Worm (Caenorhabditis elegans) whole organism, L1 larva: ENCODE measurements around the gene F15B9.8.

ENCODE experiments used
- F16B12.6 ChIP-seq: fragments of 150-350 bp; optimal IDR thresholded peaks from 2 replicates; lab custom pipeline; 2014; ENCODE audit warnings: missing biosample characterization, missing genetic modification characterization
- aly-2 ChIP-seq: fragments of 150-350 bp; optimal IDR thresholded peaks from 2 replicates; lab custom pipeline; 2014; ENCODE audit warnings: missing biosample characterization, missing genetic modification characterization
- ceh-8 ChIP-seq: fragments of 200-800 bp; sonication (Bioruptor generic); optimal IDR thresholded peaks from 2 replicates; lab custom pipeline; 2018; ENCODE audit warnings: mild to moderate bottlenecking, missing genetic modification characterization, moderate library complexity, missing compliant biosample characterization
- efl-1 ChIP-seq, 4 experiments: fragments of 150-350 bp; optimal IDR thresholded peaks in 3 of 4; peaks in 1 of 4; 1 replicate in 1 of 4; 2 replicates in 3 of 4; lab custom pipeline; 2014; ENCODE audit warnings: missing biosample characterization in 2 of 4, missing genetic modification characterization in 2 of 4, missing genetic modification reagents in 2 of 4
- elt-2 ChIP-seq: sonication (generic microtip); optimal IDR thresholded peaks from 2 replicates; lab custom pipeline; 2016; ENCODE audit warnings: missing genetic modification characterization, mild to moderate bottlenecking, inconsistent platforms, missing compliant biosample characterization, missing genetic modification reagents
- ets-5 ChIP-seq: fragments of 200-800 bp; sonication (Bioruptor generic); IDR thresholded peaks from 2 replicates; pipeline ENCODE4 v1.3.6; 2022; ENCODE audit warnings: missing genetic modification characterization, missing compliant biosample characterization
- fkh-10 ChIP-seq: sonication (generic microtip); optimal IDR thresholded peaks from 2 replicates; lab custom pipeline; 2017; ENCODE audit warnings: missing biosample characterization, missing genetic modification reagents, missing genetic modification characterization
- fkh-4 ChIP-seq: sonication (generic microtip); optimal IDR thresholded peaks from 2 replicates; lab custom pipeline; 2016; ENCODE audit warnings: missing compliant biosample characterization, missing genetic modification characterization, borderline replicate concordance
- fos-1 ChIP-seq: fragments of 150-350 bp; optimal IDR thresholded peaks from 2 replicates; lab custom pipeline; 2014; ENCODE audit warnings: missing biosample characterization, missing genetic modification characterization
- hlh-4 ChIP-seq: sonication (generic microtip); optimal IDR thresholded peaks from 2 replicates; lab custom pipeline; 2016; ENCODE audit warnings: mild to moderate bottlenecking, missing genetic modification characterization, missing compliant biosample characterization
- irx-1 ChIP-seq: sonication (generic microtip); optimal IDR thresholded peaks from 2 replicates; lab custom pipeline; 2016; ENCODE audit warnings: missing genetic modification characterization, missing compliant biosample characterization
- jun-1 ChIP-seq: fragments of 150-350 bp; optimal IDR thresholded peaks from 2 replicates; lab custom pipeline; 2014; ENCODE audit warnings: missing biosample characterization, missing genetic modification reagents, missing genetic modification characterization
- lin-13 ChIP-seq: fragments of 150-350 bp; optimal IDR thresholded peaks from 2 replicates; lab custom pipeline; 2014; ENCODE audit warnings: missing biosample characterization, missing genetic modification reagents, missing genetic modification characterization
- lin-14 ChIP-seq: fragments of 200-800 bp; sonication (Bioruptor generic); optimal IDR thresholded peaks from 2 replicates; lab custom pipeline; 2018; ENCODE audit warnings: mild to moderate bottlenecking, missing genetic modification characterization, moderate library complexity, missing compliant biosample characterization
- lin-35 ChIP-seq, 2 experiments: fragments of 150-350 bp; optimal IDR thresholded peaks; 2 replicates each; lab custom pipeline; 2014; ENCODE audit warnings: missing biosample characterization in 2 of 2, missing genetic modification characterization in 2 of 2, missing genetic modification reagents in 2 of 2
- lin-39 ChIP-seq: fragments of 150-350 bp; optimal IDR thresholded peaks from 2 replicates; lab custom pipeline; 2014; ENCODE audit warnings: missing biosample characterization, missing genetic modification reagents, missing genetic modification characterization
- lsy-2 ChIP-seq, 2 experiments: fragments of 150-350 bp; optimal IDR thresholded peaks; 2 replicates each; lab custom pipeline; 2014; ENCODE audit warnings: missing biosample characterization in 2 of 2, missing genetic modification characterization in 2 of 2
- mab-9 ChIP-seq: fragments of 200-800 bp; sonication (Bioruptor generic); IDR thresholded peaks from 2 replicates; pipeline ENCODE4 v1.3.6; 2022; ENCODE audit warnings: missing genetic modification reagents, missing genetic modification characterization, missing compliant biosample characterization
- mdl-1 ChIP-seq, 2 experiments: fragments of 150-350 bp; optimal IDR thresholded peaks; 2 replicates each; lab custom pipeline; 2014 to 2017; ENCODE audit warnings: missing biosample characterization in 2 of 2, missing genetic modification characterization in 2 of 2, inconsistent platforms in 1 of 2
- mep-1 ChIP-seq: fragments of 150-350 bp; optimal IDR thresholded peaks from 2 replicates; lab custom pipeline; 2014; ENCODE audit warnings: missing biosample characterization, missing genetic modification characterization
- nhr-19 ChIP-seq: fragments of 200-800 bp; sonication (Bioruptor generic); conservative IDR thresholded peaks from 2 replicates; pipeline ENCODE4 v1.3.6; 2022; ENCODE audit warnings: missing genetic modification characterization, missing compliant biosample characterization
- nhr-20 ChIP-seq: sonication (generic microtip); optimal IDR thresholded peaks from 2 replicates; lab custom pipeline; 2016; ENCODE audit warnings: mild to moderate bottlenecking, missing genetic modification characterization, missing compliant biosample characterization
- nhr-28 ChIP-seq: fragments of 150-350 bp; optimal IDR thresholded peaks from 2 replicates; lab custom pipeline; 2014; ENCODE audit warnings: missing biosample characterization, missing genetic modification characterization
- nhr-47 ChIP-seq: sonication (generic microtip); optimal IDR thresholded peaks from 2 replicates; lab custom pipeline; 2016; ENCODE audit warnings: mild to moderate bottlenecking, missing genetic modification characterization, moderate library complexity, missing compliant biosample characterization
- nhr-85 ChIP-seq: sonication (generic microtip); peaks from one replicate; lab custom pipeline; 2016; ENCODE audit warnings: missing genetic modification characterization, inconsistent platforms, missing compliant biosample characterization
- nhr-90 ChIP-seq: sonication (generic microtip); optimal IDR thresholded peaks from 2 replicates; lab custom pipeline; 2016; ENCODE audit warnings: mild to moderate bottlenecking, missing genetic modification characterization, missing compliant biosample characterization; ENCODE audit not compliant: poor library complexity
- pag-3 ChIP-seq: sonication (generic microtip); optimal IDR thresholded peaks from 2 replicates; lab custom pipeline; 2017; ENCODE audit warnings: missing genetic modification characterization, mild to moderate bottlenecking, missing compliant biosample characterization, antibody characterized with exemption, borderline replicate concordance; ENCODE audit not compliant: insufficient read depth
- rnt-1 ChIP-seq: sonication (generic microtip); optimal IDR thresholded peaks from 2 replicates; lab custom pipeline; 2016; ENCODE audit warnings: mild to moderate bottlenecking, missing genetic modification characterization, moderate library complexity, missing compliant biosample characterization
- skn-1 ChIP-seq: fragments of 150-350 bp; optimal IDR thresholded peaks from 2 replicates; lab custom pipeline; 2014; ENCODE audit warnings: missing biosample characterization, missing genetic modification characterization
- sptf-1 ChIP-seq: fragments of 150-350 bp; optimal IDR thresholded peaks from 2 replicates; lab custom pipeline; 2014; ENCODE audit warnings: missing biosample characterization, missing genetic modification characterization
- tbx-2 ChIP-seq: sonication (generic microtip); optimal IDR thresholded peaks from 2 replicates; lab custom pipeline; 2016; ENCODE audit warnings: missing genetic modification characterization, missing compliant biosample characterization
- tlp-1 ChIP-seq: fragments of 150-350 bp; optimal IDR thresholded peaks from 2 replicates; lab custom pipeline; 2014; ENCODE audit warnings: missing biosample characterization, missing genetic modification characterization
- unc-86 ChIP-seq: sonication (generic microtip); optimal IDR thresholded peaks from 2 replicates; lab custom pipeline; 2016; ENCODE audit warnings: missing genetic modification characterization, missing compliant biosample characterization
- vab-15 ChIP-seq: sonication (generic microtip); optimal IDR thresholded peaks from 2 replicates; lab custom pipeline; 2017; ENCODE audit warnings: missing genotype, mild to moderate bottlenecking, missing genetic modification characterization, missing compliant biosample characterization
- xbp-1 ChIP-seq: sonication (generic microtip); optimal IDR thresholded peaks from 2 replicates; lab custom pipeline; 2016; ENCODE audit warnings: missing genetic modification characterization, missing compliant biosample characterization
- zag-1 ChIP-seq: fragments of 150-350 bp; optimal IDR thresholded peaks from 2 replicates; lab custom pipeline; 2014; ENCODE audit warnings: missing biosample characterization, missing genetic modification characterization
- zip-4 ChIP-seq: fragments of 200-800 bp; sonication (Bioruptor generic); optimal IDR thresholded peaks from 2 replicates; lab custom pipeline; 2018; ENCODE audit warnings: mild to moderate bottlenecking, missing genetic modification characterization, moderate library complexity, missing compliant biosample characterization

Gene F15B9.8

DNA sequence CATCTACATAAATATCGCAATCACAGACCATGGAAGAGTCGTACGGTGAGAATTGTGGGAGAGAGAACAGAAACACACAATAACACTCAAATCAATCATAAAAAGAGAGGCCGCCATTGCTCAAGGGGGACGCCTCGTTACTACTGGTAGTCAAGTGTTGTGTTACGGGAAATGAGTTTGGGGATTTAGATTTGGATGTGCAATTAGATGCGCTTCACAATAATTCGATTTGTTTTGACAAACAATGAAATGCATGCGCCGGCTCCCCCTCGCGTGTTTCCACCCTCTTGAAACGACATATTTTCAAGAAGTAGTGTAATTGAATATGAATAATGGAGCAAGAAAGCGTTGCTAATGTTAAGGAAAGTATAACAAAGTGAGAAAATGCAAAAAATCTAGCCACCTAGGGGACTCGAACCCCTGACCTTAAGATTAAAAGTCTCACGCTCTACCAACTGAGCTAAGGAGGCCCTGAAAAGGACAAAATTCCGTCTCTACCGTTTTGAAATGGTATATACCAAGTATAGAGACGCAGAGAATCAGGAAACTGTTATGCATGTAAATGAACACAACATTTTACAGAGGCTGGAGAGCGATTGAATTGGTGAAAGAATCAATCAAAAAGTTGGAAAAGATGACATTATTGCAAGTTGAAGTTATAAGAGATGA lies 38.4 kb downstream of the F15B9.8 start:
- TF ChIP-seq tlp-1 = no peak
- no peak for TF ChIP-seq nhr-20 (tag; lab: Kevin White, UChicago)
- TF ChIP-seq pag-3 = no peak
- TF ChIP-seq lin-14 (GFP tag; lab: Kevin White, UChicago) = peak; percentile 20
- peak in 1 of 2 experiments; percentile 20 for TF ChIP-seq lin-35 (GFP tag; optimal IDR thresholded peaks at IDR 0.05; lab: Kevin White, UChicago)
- TF ChIP-seq fkh-10 = no peak
- peak; percentile 10 for TF ChIP-seq nhr-85 (tag; lab: Kevin White, UChicago)
- no peak for TF ChIP-seq tbx-2 (tag; lab: Kevin White, UChicago)
- no peak for TF ChIP-seq aly-2 (tag; lab: Kevin White, UChicago)
- no peak for TF ChIP-seq jun-1 (tag; lab: Kevin White, UChicago)
- TF ChIP-seq lsy-2 (tag; optimal IDR thresholded peaks at IDR 0.05; lab: Kevin White, UChicago) = no peak

ce11 chrV:13028871-13029270 lies 40.5 kb downstream of the F15B9.8 start:
- TF ChIP-seq F16B12.6 (tag; lab: Kevin White, UChicago) (no peak), unc-86 (tag; lab: Kevin White, UChicago) (peak; percentile 52), efl-1 (optimal IDR thresholded peaks at IDR 0.05; lab: Kevin White, UChicago) (no peak), efl-1 (GFP tag; optimal IDR thresholded peaks at IDR 0.05 in 1 of 2; lab: Kevin White, UChicago) (peak in 1 of 2 experiments; percentile 58)

- TF ChIP-seq nhr-19 (no peak), zag-1 (tag; lab: Kevin White, UChicago) (no peak), xbp-1 (tag; lab: Kevin White, UChicago) (no peak), sptf-1 (no peak), mab-9 (GFP tag; lab: Robert Waterston, UW) (no peak), ets-5 (GFP tag; lab: Robert Waterston, UW) (no peak), unc-86 (tag; lab: Kevin White, UChicago) (no peak), nhr-90 (tag; lab: Kevin White, UChicago) (no peak), fkh-4 (tag; lab: Kevin White, UChicago) (no peak), nhr-28 (tag; lab: Kevin White, UChicago) (no peak), F16B12.6 (tag; lab: Kevin White, UChicago) (no peak), zip-4 (GFP tag; lab: Kevin White, UChicago) (no peak), elt-2 (tag; lab: Kevin White, UChicago) (no peak), lin-35 (GFP tag; optimal IDR thresholded peaks at IDR 0.05; lab: Kevin White, UChicago) (no peak), jun-1 (tag; lab: Kevin White, UChicago) (no peak), mep-1 (tag; lab: Kevin White, UChicago) (no peak), nhr-47 (tag; lab: Kevin White, UChicago) (no peak), fos-1 (no peak), skn-1 (no peak), lin-13 (GFP tag; lab: Kevin White, UChicago) (no peak)
These were observed 44.9 kb downstream of the F15B9.8 start, which contains the start of gene W07G4.1 for ce11 chrV:13033223-13033622. W07G4.1 (plus strand) TSS chrV:13033523.

DNA sequence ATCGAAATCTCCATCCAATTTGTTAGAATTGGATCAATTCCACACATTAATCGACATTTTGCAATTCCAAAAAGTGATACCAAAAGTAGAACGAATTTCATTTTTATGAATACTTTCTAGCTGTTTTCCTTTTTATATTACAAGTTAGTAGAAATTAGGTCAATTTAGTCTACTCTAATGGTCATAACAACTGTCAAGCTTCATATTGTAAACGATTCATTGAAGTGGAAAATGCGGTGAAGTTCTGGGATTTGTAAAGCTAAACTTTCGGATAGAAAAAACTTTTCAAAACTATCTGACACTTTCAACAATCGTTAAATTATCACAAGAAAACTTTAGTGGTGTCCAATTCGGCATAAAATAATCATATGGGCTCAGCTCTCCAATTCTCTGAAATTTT lies 46.2 kb downstream of the F15B9.8 start, which contains the start of gene W07G4.7:
TSS of gene W07G4.7 (minus strand) at position 101 of the 400 bp plus-strand sequence.
- TF ChIP-seq hlh-4 (tag; lab: Kevin White, UChicago) (no peak), lin-39 (no peak), vab-15 (tag; lab: Kevin White, UChicago) (no peak), mdl-1 (tag; optimal IDR thresholded peaks at IDR 0.05; lab: Kevin White, UChicago) (no peak), rnt-1 (tag; lab: Kevin White, UChicago) (no peak), irx-1 (tag; lab: Kevin White, UChicago) (no peak), ceh-8 (no peak)
